Fruit fly (Drosophila melanogaster): ENCODE measurements around the gene wcy.

wcy gene

DNA sequence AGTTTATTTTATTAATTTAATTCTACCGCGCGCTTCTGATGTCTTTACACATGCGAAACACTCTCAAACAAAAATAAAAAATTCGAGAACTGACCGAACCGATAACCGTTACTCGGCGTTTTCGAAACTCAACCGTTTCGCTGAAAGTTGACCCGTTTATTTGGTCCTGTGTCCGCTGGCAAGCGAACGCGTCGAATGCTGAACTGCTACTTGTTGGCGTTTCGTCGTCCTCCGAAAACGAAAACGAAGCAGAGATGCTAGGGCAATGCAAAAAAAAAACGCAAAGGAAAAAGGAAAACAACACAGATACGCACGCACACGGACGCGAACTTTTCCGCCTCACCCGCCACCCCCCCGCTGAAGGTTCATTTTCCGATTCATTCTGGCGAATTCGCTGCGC is 11.1 kb downstream of the wcy start, which contains the start of gene CG45002:
Gene CG45002 (minus strand): TSS at position 101 of the 400 bp plus-strand sequence.
- TF ChIP-seq br (GFP tag; optimal IDR thresholded peaks at IDR 0.05) = no peak
- TF ChIP-seq rgr (GFP tag; optimal IDR thresholded peaks at IDR 0.05) = no peak
- TF ChIP-seq Jra (GFP tag; optimal IDR thresholded peaks at IDR 0.05) = no peak
- no peak for TF ChIP-seq Hnf4 (GFP tag; optimal IDR thresholded peaks at IDR 0.05)
- no peak for TF ChIP-seq OdsH (GFP tag; optimal IDR thresholded peaks at IDR 0.05)
- TF ChIP-seq tai (GFP tag; optimal IDR thresholded peaks at IDR 0.05) = no peak
- TF ChIP-seq usp (GFP tag; optimal IDR thresholded peaks at IDR 0.05) = no peak
- no peak for TF ChIP-seq CG32264 (GFP tag; optimal IDR thresholded peaks at IDR 0.05)
- TF ChIP-seq Myc (optimal IDR thresholded peaks at IDR 0.05) = no peak
- TF ChIP-seq Hr78 (GFP tag; optimal IDR thresholded peaks at IDR 0.05) = no peak
- no peak for TF ChIP-seq HLH106 (tag; optimal IDR thresholded peaks at IDR 0.05)
- TF ChIP-seq foxo (GFP tag; optimal IDR thresholded peaks at IDR 0.05) = no peak
- TF ChIP-seq Rel (GFP tag; optimal IDR thresholded peaks at IDR 0.05) = no peak
- no peak for TF ChIP-seq Rel (tag; optimal IDR thresholded peaks at IDR 0.05)

DNA sequence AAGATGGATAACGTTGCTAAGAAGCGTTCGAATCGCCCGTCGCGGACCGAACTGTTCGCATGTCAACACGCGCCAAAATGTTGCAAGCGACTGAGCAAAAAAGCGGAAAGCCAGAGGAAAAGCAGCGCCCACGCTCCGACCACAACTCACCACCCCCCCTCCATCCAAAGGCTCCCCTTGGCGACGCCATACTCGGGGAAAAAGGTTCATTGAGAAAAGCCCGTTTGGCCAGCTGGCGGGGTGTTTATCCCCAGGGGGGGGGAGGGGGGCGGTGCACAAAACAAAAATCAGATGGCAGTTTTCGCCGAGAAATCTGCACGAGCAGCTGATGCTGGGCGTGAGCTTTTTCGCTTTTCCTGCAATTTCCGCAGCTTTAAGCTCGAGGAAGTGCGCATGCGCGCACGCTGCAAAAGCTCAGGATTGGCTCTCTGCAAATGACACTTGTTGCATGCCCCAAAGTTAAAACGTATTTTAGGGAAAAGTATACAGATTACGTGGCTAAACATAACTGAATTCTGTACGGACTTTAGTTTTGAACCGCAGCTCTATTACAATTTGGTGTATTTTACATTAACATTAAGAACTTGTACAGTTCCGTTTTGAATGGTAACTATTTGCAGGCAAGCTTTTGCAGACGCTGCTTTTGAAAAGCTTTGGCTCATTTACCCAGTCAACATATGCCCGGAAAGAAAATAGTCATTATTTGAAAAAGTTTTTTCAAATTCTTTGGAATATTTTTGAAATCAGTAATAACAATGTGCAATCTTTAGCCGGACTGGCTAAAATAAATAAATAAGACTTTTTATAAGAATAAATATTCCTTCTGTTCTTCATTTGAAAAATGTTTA is 29.7 kb downstream of the wcy start:
- TF ChIP-seq Sp1 (GFP tag; optimal IDR thresholded peaks at IDR 0.05) (no peak), Dfd (GFP tag; optimal IDR thresholded peaks at IDR 0.05) (peak; percentile 73), Rel (GFP tag; optimal IDR thresholded peaks at IDR 0.05) (no peak), Rel (tag; optimal IDR thresholded peaks at IDR 0.05) (no peak)

DNA sequence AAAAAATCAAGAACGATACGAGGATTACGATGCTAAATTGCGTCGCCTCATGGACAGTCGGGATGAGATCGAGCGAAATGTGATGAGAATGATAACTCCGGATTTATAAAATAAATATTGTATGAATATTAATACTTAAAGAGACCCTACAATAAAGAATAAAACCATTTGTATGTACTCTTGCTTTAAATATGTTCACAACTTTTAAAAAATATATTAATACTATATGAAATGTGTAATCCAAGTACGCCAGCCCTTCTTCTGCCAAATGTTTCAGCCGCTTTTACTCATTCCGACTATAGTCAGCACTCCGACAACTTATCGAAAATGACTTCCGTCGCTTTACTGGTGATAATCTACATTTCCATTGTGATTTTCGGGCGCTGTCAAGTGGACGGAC is 54.5 kb downstream of the wcy start, which contains the start of gene CG43997:
Gene CG43997 (plus strand): TSS at position 301 of the 400 bp plus-strand sequence.
- TF ChIP-seq Hnf4 (GFP tag; optimal IDR thresholded peaks at IDR 0.05) (no peak), CG32264 (GFP tag; optimal IDR thresholded peaks at IDR 0.05) (no peak), Vsx2 (GFP tag; optimal IDR thresholded peaks at IDR 0.05; ENCODE audit: partially characterized antibody) (no peak), rgr (GFP tag; optimal IDR thresholded peaks at IDR 0.05) (no peak), Hr83 (GFP tag; optimal IDR thresholded peaks at IDR 0.05; ENCODE audit: poor library complexity, severe bottlenecking) (no peak), Hr78 (GFP tag; optimal IDR thresholded peaks at IDR 0.05) (no peak), tai (GFP tag; optimal IDR thresholded peaks at IDR 0.05) (no peak), Jra (GFP tag; optimal IDR thresholded peaks at IDR 0.05) (no peak), HLH106 (tag; optimal IDR thresholded peaks at IDR 0.05) (no peak), lola (GFP tag; optimal IDR thresholded peaks at IDR 0.05) (no peak), Rel (GFP tag; optimal IDR thresholded peaks at IDR 0.05) (no peak), Rel (tag; optimal IDR thresholded peaks at IDR 0.05) (no peak), OdsH (GFP tag; optimal IDR thresholded peaks at IDR 0.05) (no peak), N (GFP tag; optimal IDR thresholded peaks at IDR 0.05) (no peak), Sp1 (GFP tag; optimal IDR thresholded peaks at IDR 0.05) (no peak), dmrt93B (GFP tag; optimal IDR thresholded peaks at IDR 0.05) (no peak), ey (GFP tag; optimal IDR thresholded peaks at IDR 0.05) (no peak), Myc (optimal IDR thresholded peaks at IDR 0.05) (no peak), Abd-B (GFP tag; optimal IDR thresholded peaks at IDR 0.05) (no peak)

DNA sequence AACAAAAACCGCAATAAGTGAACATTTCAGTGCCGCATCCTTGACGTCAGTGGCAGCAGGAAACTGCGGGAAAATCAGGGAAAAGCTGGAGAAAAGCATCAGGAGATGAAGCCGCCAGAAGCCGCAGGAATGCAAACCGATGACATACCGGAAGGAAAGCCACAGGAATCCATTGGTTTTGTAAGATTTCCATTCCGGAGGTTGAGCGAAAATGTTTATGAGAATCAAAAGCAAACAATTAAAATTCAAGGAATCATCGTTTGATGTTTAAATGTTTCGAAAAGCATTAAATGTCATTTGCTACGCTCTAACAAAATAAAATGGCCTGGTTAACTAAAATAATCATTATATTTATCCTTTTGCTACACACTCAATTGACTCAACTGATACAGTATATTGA is 55.7 kb downstream of the wcy start, which contains the start of gene CG43996:
Gene CG43996 (plus strand): TSS at position 301 of the 400 bp plus-strand sequence.
- TF ChIP-seq dl (GFP tag; optimal IDR thresholded peaks at IDR 0.05; ENCODE audit: insufficient read depth in 1 of 2, partially characterized antibody in 2 of 2) = no peak
- TF ChIP-seq psq (GFP tag; optimal IDR thresholded peaks at IDR 0.05) = no peak
- no peak for TF ChIP-seq CG9705 (GFP tag; optimal IDR thresholded peaks at IDR 0.05)
- no peak for TF ChIP-seq Dif (GFP tag; optimal IDR thresholded peaks at IDR 0.05; ENCODE audit: partially characterized antibody)
- TF ChIP-seq sv (GFP tag; optimal IDR thresholded peaks at IDR 0.05) = no peak
- no peak for TF ChIP-seq rgr (GFP tag; optimal IDR thresholded peaks at IDR 0.05)
- TF ChIP-seq OdsH (GFP tag; optimal IDR thresholded peaks at IDR 0.05) = no peak
- no peak for TF ChIP-seq GATAd (GFP tag; optimal IDR thresholded peaks at IDR 0.05)
- no peak for TF ChIP-seq CG32264 (GFP tag; optimal IDR thresholded peaks at IDR 0.05)
- TF ChIP-seq Mio (GFP tag; optimal IDR thresholded peaks at IDR 0.05) = no peak
- no peak for TF ChIP-seq Sp1 (GFP tag; optimal IDR thresholded peaks at IDR 0.05)
- TF ChIP-seq jim (GFP tag; optimal IDR thresholded peaks at IDR 0.05) = no peak
- TF ChIP-seq woc (GFP tag; optimal IDR thresholded peaks at IDR 0.05) = no peak
- no peak for TF ChIP-seq sage (GFP tag; optimal IDR thresholded peaks at IDR 0.05)
- no peak for TF ChIP-seq Hr78 (GFP tag; optimal IDR thresholded peaks at IDR 0.05)
